Fruit fly (Drosophila melanogaster): ENCODE measurements around the gene Phae1.

DNA sequence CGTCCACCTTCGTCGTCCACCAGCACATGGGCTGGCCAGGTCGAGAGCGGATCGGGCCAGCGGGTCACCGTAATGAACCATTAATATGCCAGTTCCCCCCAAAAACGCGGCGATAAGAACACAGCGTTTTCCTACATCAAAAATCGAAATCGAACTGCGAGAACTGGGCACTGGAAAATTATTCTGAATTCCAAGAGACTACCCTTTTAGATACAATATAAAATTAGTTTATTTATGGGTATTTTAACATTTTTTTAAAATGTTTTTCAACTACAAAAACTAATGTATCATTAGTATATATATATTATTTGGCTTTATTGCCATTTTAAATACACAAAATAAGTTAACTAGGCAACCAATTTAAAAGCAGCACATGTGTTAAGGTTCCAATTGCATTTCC is 30.5 kb upstream of the Phae1 start:
- TF ChIP-seq Smox (GFP tag; optimal IDR thresholded peaks at IDR 0.05) (no peak), esn (GFP tag; optimal IDR thresholded peaks at IDR 0.05) (no peak), Eip93F (GFP tag; optimal IDR thresholded peaks at IDR 0.05) (no peak), CG11762 (GFP tag; optimal IDR thresholded peaks at IDR 0.05; ENCODE audit: insufficient read depth) (no peak), CG3032 (tag; optimal IDR thresholded peaks at IDR 0.05) (no peak), achi (GFP tag; optimal IDR thresholded peaks at IDR 0.05) (no peak), eg (GFP tag; IDR thresholded peaks at IDR 0.05) (no peak), lz (GFP tag; optimal IDR thresholded peaks at IDR 0.05) (no peak), CG6276 (GFP tag; optimal IDR thresholded peaks at IDR 0.05) (no peak), Lpt (GFP tag; optimal IDR thresholded peaks at IDR 0.05) (no peak)
